Worm (Caenorhabditis elegans) whole organism, late embryonic: ENCODE results near the gene asna-1.

ENCODE experiments used
- K09A11.1 ChIP-seq: sonication (generic microtip); optimal IDR thresholded peaks from 2 replicates; lab custom pipeline; 2017; ENCODE audit warnings: antibody characterized with exemption, mild to moderate bottlenecking, missing genetic modification characterization, missing compliant biosample characterization; ENCODE audit not compliant: insufficient read depth
- ama-1 ChIP-seq: fragments of 150-350 bp; optimal IDR thresholded peaks from 2 replicates; lab custom pipeline; 2014
- fkh-10 ChIP-seq: fragments of 150-350 bp; optimal IDR thresholded peaks from 2 replicates; lab custom pipeline; 2014; ENCODE audit warnings: missing biosample characterization, missing genetic modification reagents, missing genetic modification characterization
- lin-11 ChIP-seq: fragments of 200-800 bp; sonication (Bioruptor generic); optimal IDR thresholded peaks from 2 replicates; lab custom pipeline; 2018; ENCODE audit warnings: mild to moderate bottlenecking, missing genetic modification characterization, missing compliant biosample characterization
- nfya-1 ChIP-seq: sonication (generic microtip); optimal IDR thresholded peaks from 2 replicates; lab custom pipeline; 2017; ENCODE audit warnings: missing genetic modification characterization, mild to moderate bottlenecking, missing compliant biosample characterization, antibody characterized with exemption, moderate library complexity
- nhr-11 ChIP-seq: fragments of 150-350 bp; optimal IDR thresholded peaks from 2 replicates; lab custom pipeline; 2014; ENCODE audit warnings: missing biosample characterization, missing genetic modification characterization
- pag-3 ChIP-seq: sonication (generic microtip); optimal IDR thresholded peaks from 2 replicates; lab custom pipeline; 2016; ENCODE audit warnings: missing compliant biosample characterization, missing genetic modification characterization, borderline replicate concordance
- unc-55 ChIP-seq: sonication (generic microtip); optimal IDR thresholded peaks from 2 replicates; lab custom pipeline; 2017; ENCODE audit warnings: missing biosample characterization, missing genetic modification reagents, missing genetic modification characterization
- ztf-16 ChIP-seq: sonication (generic microtip); optimal IDR thresholded peaks from 2 replicates; lab custom pipeline; 2017; ENCODE audit warnings: missing genetic modification characterization, missing compliant biosample characterization

ce11 chrIII:8894782-8895181, at the start of gene asna-1:
- TF ChIP-seq pag-3 (tag; lab: Kevin White, UChicago) (no peak), fkh-10 (GFP tag; lab: Kevin White, UChicago) (no peak), lin-11 (tag; lab: Kevin White, UChicago) (no peak), nhr-11 (tag; lab: Kevin White, UChicago) (no peak), nfya-1 (tag; lab: Kevin White, UChicago) (no peak), ztf-16 (no peak), unc-55 (GFP tag; lab: Kevin White, UChicago) (no peak), K09A11.1 (tag; lab: Kevin White, UChicago) (no peak), ama-1 (lab: Kevin White, UChicago) (no peak)
